Worm (Caenorhabditis elegans) whole organism, early embryonic: ENCODE results near the gene F59A1.13.

Experiments used
- aly-1 ChIP-seq: sonication (generic microtip); optimal IDR thresholded peaks from 2 replicates; lab custom pipeline; 2016; ENCODE audit warnings: missing genetic modification characterization, missing compliant biosample characterization
- ama-1 ChIP-seq: fragments of 150-350 bp; optimal IDR thresholded peaks from 2 replicates; lab custom pipeline; 2014
- ceh-13 ChIP-seq: fragments of 200-800 bp; sonication (Bioruptor generic); optimal IDR thresholded peaks from 2 replicates; lab custom pipeline; 2018; ENCODE audit warnings: mild to moderate bottlenecking, missing genetic modification characterization, missing compliant biosample characterization
- flt-1 ChIP-seq: fragments of 200-800 bp; sonication (Bioruptor generic); IDR thresholded peaks from 2 replicates; pipeline ENCODE4 v1.3.6; 2022; ENCODE audit warnings: missing genetic modification characterization, missing compliant biosample characterization
- hnd-1 ChIP-seq: sonication (generic microtip); optimal IDR thresholded peaks from 2 replicates; lab custom pipeline; 2016; ENCODE audit warnings: missing genetic modification characterization, missing compliant biosample characterization
- scrt-1 ChIP-seq: fragments of 200-800 bp; sonication (Bioruptor generic); IDR thresholded peaks from 2 replicates; pipeline ENCODE4 v1.3.6; 2022; ENCODE audit warnings: missing genetic modification characterization, missing compliant biosample characterization

- TF ChIP-seq flt-1 = no peak
- no peak for TF ChIP-seq ceh-13 (GFP tag; lab: Kevin White, UChicago)
- no peak for TF ChIP-seq ama-1 (lab: Kevin White, UChicago)
- TF ChIP-seq hnd-1 (tag; lab: Kevin White, UChicago) = no peak
- TF ChIP-seq scrt-1 (GFP tag; lab: Robert Waterston, UW) = no peak
- TF ChIP-seq aly-1 = no peak
Observed at ce11 chrV:17718647-17719046, 27.8 kb upstream of the F59A1.13 start, which contains the start of gene str-77.
